Fruit fly (Drosophila melanogaster) whole organism, embryonic: ENCODE results near the gene CG15337.
A peak's percentile ranks its signal among the peaks of the same experiment; 100 is the strongest.

Source experiments
- Ada2b ChIP-seq: fragments of 200-800 bp; sonication (Bioruptor generic); IDR thresholded peaks from 2 replicates; pipeline ENCODE4 v1.3.6; 2022; ENCODE audit warnings: missing biosample characterization, missing genetic modification characterization
- Bgb ChIP-seq: fragments of 200-800 bp; sonication (Bioruptor generic); IDR thresholded peaks from 2 replicates; pipeline ENCODE4 v1.3.6; 2022; ENCODE audit warnings: missing biosample characterization, missing genetic modification characterization; ENCODE audit not compliant: partially characterized antibody
- Bteb2 ChIP-seq: fragments of 200-800 bp; sonication (Bioruptor generic); optimal IDR thresholded peaks from 2 replicates; lab custom pipeline; 2016; ENCODE audit warnings: missing biosample characterization, missing genetic modification characterization
- CG12104 ChIP-seq: fragments of 200-800 bp; sonication (Bioruptor generic); optimal IDR thresholded peaks from 3 replicates; lab custom pipeline; 2016; ENCODE audit warnings: missing biosample characterization, missing genetic modification characterization
- CG12155 ChIP-seq: fragments of 200-800 bp; sonication (Bioruptor generic); optimal IDR thresholded peaks from 3 replicates; lab custom pipeline; 2016; ENCODE audit warnings: missing biosample characterization, missing genetic modification characterization
- CG12391 ChIP-seq: fragments of 200-800 bp; sonication (Bioruptor generic); optimal IDR thresholded peaks from 3 replicates; lab custom pipeline; 2018; ENCODE audit warnings: missing biosample characterization, mild to moderate bottlenecking, missing genetic modification characterization, moderate library complexity
- CG12769 ChIP-seq: fragments of 200-800 bp; sonication (Bioruptor generic); optimal IDR thresholded peaks from 2 replicates; lab custom pipeline; 2019; ENCODE audit warnings: missing biosample characterization, mild to moderate bottlenecking, missing genetic modification characterization, moderate library complexity
- CG13296 ChIP-seq: fragments of 200-800 bp; sonication (Bioruptor generic); optimal IDR thresholded peaks from 3 replicates; lab custom pipeline; 2018; ENCODE audit warnings: missing biosample characterization, mild to moderate bottlenecking, missing genetic modification characterization
- CG1602 ChIP-seq: fragments of 200-800 bp; sonication (Bioruptor generic); optimal IDR thresholded peaks from 3 replicates; lab custom pipeline; 2016; ENCODE audit warnings: missing biosample characterization, missing genetic modification characterization
- CG17361 ChIP-seq: fragments of 200-800 bp; sonication (Bioruptor generic); IDR thresholded peaks from 3 replicates; pipeline ENCODE4 v1.3.6; 2022; ENCODE audit warnings: missing biosample characterization, missing genetic modification characterization
- CG18619 ChIP-seq: fragments of 200-800 bp; sonication (Bioruptor generic); optimal IDR thresholded peaks from 3 replicates; lab custom pipeline; 2017; ENCODE audit warnings: missing biosample characterization, mild to moderate bottlenecking, missing genetic modification characterization
- CG2120 ChIP-seq: fragments of 200-800 bp; sonication (Bioruptor generic); optimal IDR thresholded peaks from 3 replicates; lab custom pipeline; 2016; ENCODE audit warnings: missing biosample characterization, missing genetic modification characterization
- CG32532 ChIP-seq: fragments of 200-800 bp; sonication (Bioruptor generic); IDR thresholded peaks from 2 replicates; pipeline ENCODE4 v1.3.6; 2022; ENCODE audit warnings: missing biosample characterization, missing genetic modification characterization
- CG4730 ChIP-seq: fragments of 200-800 bp; sonication (Bioruptor generic); IDR thresholded peaks from 2 replicates; pipeline ENCODE4 v1.3.6; 2022; ENCODE audit warnings: missing biosample characterization, missing genetic modification characterization
- CG6175 ChIP-seq: fragments of 200-800 bp; sonication (Bioruptor generic); IDR thresholded peaks from 3 replicates; pipeline ENCODE4 v1.3.6; 2022; ENCODE audit warnings: missing biosample characterization, missing genetic modification characterization
- CG6791 ChIP-seq: fragments of 200-800 bp; sonication (Bioruptor generic); IDR thresholded peaks from 3 replicates; pipeline ENCODE4 v1.3.6; 2022; ENCODE audit warnings: missing biosample characterization, missing genetic modification characterization; ENCODE audit not compliant: partially characterized antibody
- CG6854 ChIP-seq: fragments of 200-800 bp; sonication (Bioruptor generic); optimal IDR thresholded peaks from 3 replicates; lab custom pipeline; 2017; ENCODE audit warnings: missing biosample characterization, mild to moderate bottlenecking, missing genetic modification characterization
- CG7357 ChIP-seq: fragments of 200-800 bp; sonication (Bioruptor generic); IDR thresholded peaks from 3 replicates; pipeline ENCODE4 v1.3.6; 2022; ENCODE audit warnings: missing biosample characterization, missing genetic modification characterization
- CTCF ChIP-seq: fragments of 200-800 bp; sonication (Bioruptor generic); optimal IDR thresholded peaks from 2 replicates; lab custom pipeline; 2017; ENCODE audit warnings: missing biosample characterization, mild to moderate bottlenecking, missing genetic modification characterization, moderate library complexity
- Dp ChIP-seq: fragments of 200-800 bp; sonication (Bioruptor generic); optimal IDR thresholded peaks from 2 replicates; lab custom pipeline; 2018; ENCODE audit warnings: missing biosample characterization, mild to moderate bottlenecking, missing genetic modification characterization, moderate library complexity
- Dref ChIP-seq: fragments of 200-800 bp; sonication (Bioruptor generic); IDR thresholded peaks from 2 replicates; pipeline ENCODE4 v1.3.6; 2022; ENCODE audit warnings: missing biosample characterization, missing genetic modification characterization
- Hr3 ChIP-seq: fragments of 200-800 bp; sonication (Bioruptor generic); optimal IDR thresholded peaks from 3 replicates; lab custom pipeline; 2016; ENCODE audit warnings: missing biosample characterization, missing genetic modification characterization
- Hr78 ChIP-seq, 2 experiments: fragments of 200-800 bp in 1 of 2; fragments of >200 bp in 1 of 2; sonication (Bioruptor generic) in 1 of 2; optimal IDR thresholded peaks; 2 replicates each; lab custom pipeline; 2017 to 2019; ENCODE audit warnings: missing biosample characterization in 2 of 2, missing genetic modification characterization in 2 of 2, mild to moderate bottlenecking in 1 of 2, moderate library complexity in 1 of 2
- MBD-R2 ChIP-seq: fragments of 200-800 bp; sonication (Bioruptor generic); IDR thresholded peaks from 2 replicates; pipeline ENCODE4 v1.3.6; 2022; ENCODE audit warnings: missing biosample characterization, missing genetic modification characterization
- Max ChIP-seq: fragments of 200-800 bp; sonication (Bioruptor generic); optimal IDR thresholded peaks from 2 replicates; lab custom pipeline; 2016; ENCODE audit warnings: missing biosample characterization, mild to moderate bottlenecking, missing genetic modification characterization
- Sry-δ ChIP-seq: fragments of 200-800 bp; sonication (Bioruptor generic); optimal IDR thresholded peaks from 2 replicates; lab custom pipeline; 2016; ENCODE audit warnings: missing biosample characterization, missing genetic modification characterization
- Stat92E ChIP-seq, 3 experiments: fragments of >200 bp in 2 of 3; fragments of 200-800 bp in 1 of 3; sonication (Bioruptor generic) in 1 of 3; optimal IDR thresholded peaks; 2 replicates each; lab custom pipeline; 2017 to 2019; ENCODE audit warnings: missing biosample characterization in 3 of 3, missing genetic modification characterization in 3 of 3, mild to moderate bottlenecking in 1 of 3, moderate library complexity in 1 of 3
- Usf ChIP-seq: fragments of 200-800 bp; sonication (Bioruptor generic); optimal IDR thresholded peaks from 2 replicates; lab custom pipeline; 2017; ENCODE audit warnings: missing genotype, missing biosample characterization, missing genetic modification characterization
- abd-A ChIP-seq: fragments of 200-800 bp; sonication (Bioruptor generic); optimal IDR thresholded peaks from 3 replicates; lab custom pipeline; 2019; ENCODE audit warnings: missing biosample characterization, mild to moderate bottlenecking, missing genetic modification characterization, moderate library complexity
- ap ChIP-seq: fragments of 200-800 bp; sonication (Bioruptor generic); IDR thresholded peaks from 2 replicates; pipeline ENCODE4 v1.3.6; 2022; ENCODE audit warnings: missing biosample characterization, missing genetic modification characterization
- cato ChIP-seq: fragments of 200-800 bp; sonication (Bioruptor generic); optimal IDR thresholded peaks from 2 replicates; lab custom pipeline; 2016; ENCODE audit warnings: missing biosample characterization, missing genetic modification characterization, borderline replicate concordance
- cg ChIP-seq: fragments of 200-800 bp; sonication (Bioruptor generic); optimal IDR thresholded peaks from 3 replicates; lab custom pipeline; 2019; ENCODE audit warnings: missing biosample characterization, mild to moderate bottlenecking, missing genetic modification characterization, moderate library complexity
- chn ChIP-seq: fragments of 200-800 bp; sonication (Bioruptor generic); optimal IDR thresholded peaks from 2 replicates; lab custom pipeline; 2016; ENCODE audit warnings: missing biosample characterization, missing genetic modification characterization
- dysf ChIP-seq: fragments of 200-800 bp; sonication (Bioruptor generic); IDR thresholded peaks from 3 replicates; pipeline ENCODE4 v1.3.6; 2022; ENCODE audit warnings: missing biosample characterization, missing genetic modification characterization
- lmd ChIP-seq: fragments of 200-800 bp; sonication (Bioruptor generic); IDR thresholded peaks from 2 replicates; pipeline ENCODE4 v1.3.6; 2022; ENCODE audit warnings: missing biosample characterization, missing genetic modification characterization
- mam ChIP-seq: fragments of 200-800 bp; sonication (Bioruptor generic); optimal IDR thresholded peaks from 3 replicates; lab custom pipeline; 2016; ENCODE audit warnings: missing biosample characterization, missing genetic modification characterization
- nmo ChIP-seq: fragments of 200-800 bp; sonication (Bioruptor generic); optimal IDR thresholded peaks from 2 replicates; lab custom pipeline; 2018; ENCODE audit warnings: missing biosample characterization, mild to moderate bottlenecking, missing genetic modification characterization, moderate library complexity
- oc ChIP-seq: fragments of 200-800 bp; sonication (Bioruptor generic); optimal IDR thresholded peaks from 2 replicates; lab custom pipeline; 2018; ENCODE audit warnings: missing biosample characterization, mild to moderate bottlenecking, missing genetic modification characterization, moderate library complexity
- pho ChIP-seq: fragments of 200-800 bp; sonication (Bioruptor generic); optimal IDR thresholded peaks from 2 replicates; lab custom pipeline; 2016; ENCODE audit warnings: missing biosample characterization, missing genetic modification characterization
- psq ChIP-seq: fragments of 200-800 bp; sonication (Bioruptor generic); optimal IDR thresholded peaks from 2 replicates; lab custom pipeline; 2017; ENCODE audit warnings: missing biosample characterization, missing genetic modification characterization
- row ChIP-seq: fragments of 200-800 bp; sonication (Bioruptor generic); IDR thresholded peaks from 3 replicates; pipeline ENCODE4 v1.3.6; 2022; ENCODE audit warnings: missing biosample characterization, missing genetic modification characterization
- slbo ChIP-seq: fragments of 200-800 bp; sonication (Bioruptor generic); IDR thresholded peaks from 2 replicates; pipeline ENCODE4 v1.3.6; 2022; ENCODE audit warnings: missing biosample characterization, missing genetic modification characterization
- sob ChIP-seq: fragments of 200-800 bp; sonication (Bioruptor generic); IDR thresholded peaks from 2 replicates; pipeline ENCODE4 v1.3.6; 2022; ENCODE audit warnings: missing biosample characterization, missing genetic modification characterization
- sr ChIP-seq: fragments of 200-800 bp; sonication (Bioruptor generic); IDR thresholded peaks from 3 replicates; pipeline ENCODE4 v1.3.6; 2022; ENCODE audit warnings: missing biosample characterization, missing genetic modification characterization
- stwl ChIP-seq: fragments of 200-800 bp; sonication (Bioruptor generic); optimal IDR thresholded peaks from 3 replicates; lab custom pipeline; 2018; ENCODE audit warnings: missing biosample characterization, mild to moderate bottlenecking, missing genetic modification characterization, moderate library complexity
- sug ChIP-seq: fragments of 200-800 bp; optimal IDR thresholded peaks from 2 replicates; lab custom pipeline; 2019; ENCODE audit warnings: missing biosample characterization, mild to moderate bottlenecking, missing genetic modification characterization, moderate library complexity
- twi ChIP-seq: fragments of 200-800 bp; optimal IDR thresholded peaks from 2 replicates; lab custom pipeline; 2019; ENCODE audit warnings: missing biosample characterization, mild to moderate bottlenecking, missing genetic modification characterization, moderate library complexity
- wdn ChIP-seq: fragments of 200-800 bp; sonication (Bioruptor generic); IDR thresholded peaks from 2 replicates; pipeline ENCODE4 v1.3.6; 2022; ENCODE audit warnings: missing biosample characterization, missing genetic modification characterization
- wor ChIP-seq: fragments of 200-800 bp; sonication (Bioruptor generic); IDR thresholded peaks from 2 replicates; pipeline ENCODE4 v1.3.6; 2022; ENCODE audit warnings: missing biosample characterization, missing genetic modification characterization

The CG15337 gene

dm6 chrX:8145501-8146157 is 14.2 kb upstream of the CG15337 start, which contains the start of the genes alpha-PheRS and CG2129 (continued):
- TF ChIP-seq Usf = no peak
- TF ChIP-seq CG4730 (GFP tag; lab: Robert Waterston, UW) = no peak
- TF ChIP-seq Hr3 (GFP tag; lab: Kevin White, UChicago) = peak; percentile 1
- peak; percentile 29; the same call in 1 of the 2 replicates for TF ChIP-seq CG32532 (GFP tag; lab: Robert Waterston, UW)
- no peak for TF ChIP-seq Bteb2 (GFP tag; lab: Kevin White, UChicago)
- no peak for TF ChIP-seq CG18619
- TF ChIP-seq oc (tag; lab: Kevin White, UChicago) = no peak
- peak in 1 of 3 experiments; percentile 61 for TF ChIP-seq Stat92E (GFP tag; optimal IDR thresholded peaks at IDR 0.05; lab: Kevin White, UChicago)
- peak; percentile 79 for TF ChIP-seq row (GFP tag; lab: Robert Waterston, UW)
- TF ChIP-seq Dp (GFP tag; lab: Kevin White, UChicago) = peak; percentile 18
- no peak; the same call in 2 of the 3 replicates for TF ChIP-seq CG17361
- TF ChIP-seq CG13296 (GFP tag; lab: Kevin White, UChicago) = peak; percentile 50
- TF ChIP-seq sr (GFP tag; lab: Robert Waterston, UW) = no peak
- 0 out of 2 replicates have a peak, but pooled peaks have one; percentile 34 for TF ChIP-seq Ada2b (GFP tag; lab: Robert Waterston, UW)
- no peak for TF ChIP-seq CG6854 (GFP tag; lab: Kevin White, UChicago)
- peak; percentile 10 for TF ChIP-seq Sry-δ (GFP tag; lab: Kevin White, UChicago)
- no peak for TF ChIP-seq twi
- TF ChIP-seq CG12104 (GFP tag; lab: Kevin White, UChicago) = no peak
- TF ChIP-seq cg (GFP tag; lab: Kevin White, UChicago) = no peak
- no peak for TF ChIP-seq CG6791 (GFP tag; lab: Robert Waterston, UW)
- peak; percentile 37 for TF ChIP-seq slbo (GFP tag; lab: Robert Waterston, UW)
- TF ChIP-seq sob = 0 out of 2 replicates have a peak, but pooled peaks have one; percentile 24
- TF ChIP-seq Dref = peak; percentile 68
- TF ChIP-seq sug (tag; lab: Kevin White, UChicago) = peak; percentile 48
- TF ChIP-seq lmd (GFP tag; lab: Robert Waterston, UW) = no peak
- TF ChIP-seq stwl (tag; lab: Kevin White, UChicago) = peak; percentile 25
- TF ChIP-seq mam = no peak
- 0 out of 2 replicates have a peak, but pooled peaks have one; percentile 18 for TF ChIP-seq Bgb (GFP tag; lab: Robert Waterston, UW)
- TF ChIP-seq CG7357 (GFP tag; lab: Robert Waterston, UW) = no peak
- no peak for TF ChIP-seq CG1602 (GFP tag; lab: Kevin White, UChicago)
- TF ChIP-seq MBD-R2 (GFP tag; lab: Robert Waterston, UW) = peak; percentile 76; the same call in 1 of the 2 replicates
- TF ChIP-seq CG12155 (GFP tag; lab: Kevin White, UChicago) = peak; percentile 3
- TF ChIP-seq nmo (GFP tag; lab: Kevin White, UChicago) = peak; percentile 38
- TF ChIP-seq CG12769 (tag; lab: Kevin White, UChicago) = no peak
- no peak for TF ChIP-seq wor
- TF ChIP-seq chn = no peak
- TF ChIP-seq ap (GFP tag; lab: Robert Waterston, UW) = no peak
- no peak for TF ChIP-seq cato
- no peak for TF ChIP-seq psq (GFP tag; lab: Kevin White, UChicago)
- no peak for TF ChIP-seq wdn (GFP tag; lab: Robert Waterston, UW)
- no peak for TF ChIP-seq CG6175 (GFP tag; lab: Robert Waterston, UW)
- TF ChIP-seq Hr78 (GFP tag; optimal IDR thresholded peaks at IDR 0.05; lab: Kevin White, UChicago) = no peak
- TF ChIP-seq Max (GFP tag; lab: Kevin White, UChicago) = peak; percentile 37
- peak; percentile 47; the same call in 2 of the 3 replicates for TF ChIP-seq dysf (GFP tag; lab: Robert Waterston, UW)
- peak; percentile 23 for TF ChIP-seq pho (GFP tag; lab: Kevin White, UChicago)
- TF ChIP-seq abd-A = no peak
- no peak for TF ChIP-seq CTCF (GFP tag; lab: Kevin White, UChicago)
- TF ChIP-seq CG12391 (tag; lab: Kevin White, UChicago) = peak; percentile 62
- TF ChIP-seq CG2120 (GFP tag; lab: Kevin White, UChicago) = peak; percentile 84
